Worm (Caenorhabditis elegans): Measurements from ENCODE around the gene Y53G8AM.4.
"Not testable (repeated sequence)": the region's sequence is repeated elsewhere in the genome, so short reads cannot be mapped to it uniquely, and the experiment has no call there.

Gene Y53G8AM.4

ce11 chrIII:3266602-3267001 is 11.1 kb upstream of the Y53G8AM.4 start, which contains the start of gene Y53G8AM.7:
Y53G8AM.7 (minus strand) TSS chrIII:3266702.
- no peak for TF ChIP-seq lsy-2 (tag; optimal IDR thresholded peaks at IDR 0.05)

- TF ChIP-seq egl-27 (tag; optimal IDR thresholded peaks at IDR 0.05) (no peak), crh-2 (tag; optimal IDR thresholded peaks at IDR 0.05) (no peak), nhr-23 (tag; optimal IDR thresholded peaks at IDR 0.05) (no peak), R02D3.7 (tag; optimal IDR thresholded peaks at IDR 0.05) (no peak), dmd-4 (tag; optimal IDR thresholded peaks at IDR 0.05) (no peak), mbf-1 (tag; optimal IDR thresholded peaks at IDR 0.05) (no peak), C34F6.9 (tag; optimal IDR thresholded peaks at IDR 0.05) (no peak), nhr-25 (tag; optimal IDR thresholded peaks at IDR 0.05) (no peak), unc-62 (GFP tag; optimal IDR thresholded peaks at IDR 0.05) (no peak), lin-39 (tag; optimal IDR thresholded peaks at IDR 0.05) (no peak), mab-5 (tag; optimal IDR thresholded peaks at IDR 0.05) (no peak), ama-1 (optimal IDR thresholded peaks at IDR 0.05) (no peak), nhr-11 (tag; optimal IDR thresholded peaks at IDR 0.05) (no peak), ceh-16 (tag; optimal IDR thresholded peaks at IDR 0.05) (no peak), nhr-237 (tag; optimal IDR thresholded peaks at IDR 0.05) (no peak), sma-9 (GFP tag; optimal IDR thresholded peaks at IDR 0.05) (no peak), sma-9 (tag; optimal IDR thresholded peaks at IDR 0.05) (no peak), nhr-10 (tag; optimal IDR thresholded peaks at IDR 0.05) (no peak), ceh-82 (tag; optimal IDR thresholded peaks at IDR 0.05) (no peak), nhr-12 (tag; optimal IDR thresholded peaks at IDR 0.05) (no peak), peb-1 (tag; optimal IDR thresholded peaks at IDR 0.05) (no peak)
Observed at ce11 chrIII:3263696-3264095, 8.2 kb upstream of the Y53G8AM.4 start.

DNA sequence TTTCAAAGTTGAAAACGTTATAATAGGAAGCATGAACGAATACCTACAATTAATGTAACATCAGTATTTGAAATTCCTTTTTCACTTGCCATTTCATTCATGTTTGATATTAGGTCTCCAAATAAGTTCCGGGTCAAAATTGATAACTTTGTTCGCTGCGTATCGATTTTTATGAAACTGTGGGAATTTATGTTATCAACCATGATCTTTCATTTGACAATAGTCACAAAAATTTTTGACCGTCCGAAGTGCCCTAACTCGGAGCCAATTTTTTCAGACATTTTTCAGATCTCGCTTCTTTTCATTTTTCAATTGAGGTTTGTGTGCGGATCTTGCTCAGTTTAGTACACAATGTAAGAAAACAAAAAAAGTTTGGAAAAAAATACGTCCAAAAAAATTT is 4.2 kb upstream of the Y53G8AM.4 start, which contains the start of gene Y53G8AM.6:
Gene Y53G8AM.6 (minus strand): TSS at position 101 of the 400 bp plus-strand sequence.
- TF ChIP-seq ZK546.5 (tag; optimal IDR thresholded peaks at IDR 0.05); sma-3 (GFP tag; optimal IDR thresholded peaks at IDR 0.05); egl-27 (tag; optimal IDR thresholded peaks at IDR 0.05): not testable (repeated sequence)

- TF ChIP-seq mbf-1 (tag; optimal IDR thresholded peaks at IDR 0.05): no peak
- no peak for TF ChIP-seq nhr-25 (tag; optimal IDR thresholded peaks at IDR 0.05)
- TF ChIP-seq nhr-12 (tag; optimal IDR thresholded peaks at IDR 0.05): no peak
- TF ChIP-seq ztf-11 (tag; optimal IDR thresholded peaks at IDR 0.05): no peak
- TF ChIP-seq mab-5 (tag; optimal IDR thresholded peaks at IDR 0.05): no peak
- no peak for TF ChIP-seq nhr-11 (tag; optimal IDR thresholded peaks at IDR 0.05)
- TF ChIP-seq aly-2 (tag; optimal IDR thresholded peaks at IDR 0.05): no peak
- TF ChIP-seq F13H6.1 (tag; optimal IDR thresholded peaks at IDR 0.05): no peak
- TF ChIP-seq mdl-1 (tag; optimal IDR thresholded peaks at IDR 0.05): no peak
Observed at ce11 chrIII:3258306-3258705, 2.8 kb upstream of the Y53G8AM.4 start, which contains the start of gene nspg-7.2. nspg-7.2 (minus strand) TSS chrIII:3258406.

DNA sequence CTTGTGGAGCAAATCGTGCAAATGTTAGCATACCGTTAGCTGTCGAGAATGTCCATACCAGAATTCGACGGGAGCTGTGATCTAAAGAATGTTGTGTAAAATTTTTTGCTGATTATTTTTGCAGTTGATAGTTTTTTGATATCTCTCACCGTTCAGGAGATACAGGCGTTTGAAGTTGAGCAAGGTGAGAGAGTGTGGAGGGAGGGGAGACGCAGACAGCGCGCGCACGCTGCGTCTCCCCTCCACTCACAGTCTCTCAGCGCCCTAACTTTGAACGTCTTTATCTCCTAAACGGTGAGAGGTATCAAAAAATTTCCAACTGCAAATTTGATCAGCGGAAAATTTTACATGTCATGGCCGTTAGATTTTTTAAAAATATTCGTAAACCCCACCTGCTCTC is 452 bp downstream of the Y53G8AM.4 start:
- TF ChIP-seq gmeb-1 (tag; optimal IDR thresholded peaks at IDR 0.05) (no peak), Y55F3AM.14 (GFP tag; optimal IDR thresholded peaks at IDR 0.05) (no peak), zag-1 (tag; optimal IDR thresholded peaks at IDR 0.05) (no peak), nhr-129 (tag; optimal IDR thresholded peaks at IDR 0.05) (no peak), nhr-23 (tag; optimal IDR thresholded peaks at IDR 0.05) (no peak), unc-39 (tag; optimal IDR thresholded peaks at IDR 0.05) (no peak)

- TF ChIP-seq unc-62 (GFP tag; optimal IDR thresholded peaks at IDR 0.05) (no peak), nhr-6 (tag; optimal IDR thresholded peaks at IDR 0.05) (no peak), alr-1 (tag; optimal IDR thresholded peaks at IDR 0.05) (no peak), lin-13 (GFP tag; optimal IDR thresholded peaks at IDR 0.05) (no peak), gmeb-1 (tag; optimal IDR thresholded peaks at IDR 0.05) (peak; percentile 1), ztf-1 (GFP tag; conservative IDR thresholded peaks at IDR 0.05) (no peak), dmd-4 (tag; optimal IDR thresholded peaks at IDR 0.05) (no peak), ama-1 (optimal IDR thresholded peaks at IDR 0.05) (no peak), lsy-2 (tag; optimal IDR thresholded peaks at IDR 0.05) (no peak), Y55F3AM.14 (GFP tag; optimal IDR thresholded peaks at IDR 0.05) (no peak), crh-2 (tag; optimal IDR thresholded peaks at IDR 0.05) (no peak), blmp-1 (tag; optimal IDR thresholded peaks at IDR 0.05; ENCODE audit: insufficient read depth) (no peak), nhr-77 (tag; optimal IDR thresholded peaks at IDR 0.05) (no peak), ZK546.5 (tag; optimal IDR thresholded peaks at IDR 0.05) (no peak), nhr-21 (tag; optimal IDR thresholded peaks at IDR 0.05) (no peak), mdl-1 (tag; optimal IDR thresholded peaks at IDR 0.05) (no peak), lin-39 (tag; optimal IDR thresholded peaks at IDR 0.05) (no peak), ztf-4 (tag; optimal IDR thresholded peaks at IDR 0.05) (no peak), egl-27 (tag; optimal IDR thresholded peaks at IDR 0.05) (peak; percentile 37), fos-1 (tag; optimal IDR thresholded peaks at IDR 0.05) (peak; percentile 90), nhr-11 (tag; optimal IDR thresholded peaks at IDR 0.05) (no peak), F13H6.1 (tag; optimal IDR thresholded peaks at IDR 0.05) (no peak), unc-55 (GFP tag; optimal IDR thresholded peaks at IDR 0.05) (no peak), snpc-4 (tag; optimal IDR thresholded peaks at IDR 0.05) (no peak), sma-9 (GFP tag; optimal IDR thresholded peaks at IDR 0.05) (peak; percentile 63), sma-9 (tag; optimal IDR thresholded peaks at IDR 0.05) (no peak)
Observed at ce11 chrIII:3253736-3254135, 1.7 kb downstream of the Y53G8AM.4 start.

Measured in whole organism, L2 larva.